Fruit fly (Drosophila melanogaster): ENCODE results near the gene CG12576.

Gene CG12576

DNA sequence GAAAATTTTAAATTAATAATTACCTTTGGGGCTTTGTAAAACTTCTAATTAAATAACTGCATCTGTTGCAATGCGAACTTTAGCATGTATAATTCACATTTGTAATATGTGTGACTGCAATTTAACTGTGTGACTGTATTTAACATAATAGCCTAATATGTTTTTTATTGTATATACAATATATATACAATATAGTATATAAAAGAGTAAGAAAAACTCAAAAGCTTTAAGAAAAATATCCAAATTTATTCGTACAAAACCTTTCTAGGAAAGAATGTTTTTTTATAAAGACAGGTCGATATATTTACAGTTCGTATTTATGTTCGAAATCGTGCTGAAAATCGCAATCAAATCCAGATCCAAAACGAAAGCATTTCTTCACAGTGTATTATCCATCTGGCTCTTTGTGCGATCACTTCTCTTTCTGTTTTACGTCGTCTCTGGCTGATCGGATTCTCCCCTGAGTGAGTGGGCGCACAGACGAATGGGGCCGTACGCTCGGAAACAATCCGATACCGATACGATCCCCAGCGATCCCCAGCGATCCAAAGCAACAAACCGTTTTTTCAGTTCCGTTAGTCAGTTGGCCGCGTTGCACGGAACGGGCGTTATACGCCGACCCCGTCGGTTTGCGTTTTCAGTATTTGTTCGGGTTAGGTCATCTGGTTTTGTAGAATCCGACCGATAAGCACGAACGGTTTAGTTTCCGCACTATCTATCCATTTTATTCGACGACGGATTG is 9.0 kb upstream of the CG12576 start (continued):
- TF ChIP-seq grau (tag; optimal IDR thresholded peaks at IDR 0.05) (peak; percentile 78), ewg (GFP tag; optimal IDR thresholded peaks at IDR 0.05) (peak; percentile 16), fd3F (GFP tag; optimal IDR thresholded peaks at IDR 0.05) (peak; percentile 37), wek (GFP tag; optimal IDR thresholded peaks at IDR 0.05) (no peak), ttk (GFP tag; IDR thresholded peaks at IDR 0.05) (no peak), D19A (tag; optimal IDR thresholded peaks at IDR 0.05) (peak; percentile 62), CG2120 (GFP tag; optimal IDR thresholded peaks at IDR 0.05) (peak; percentile 47), wor (GFP tag; IDR thresholded peaks at IDR 0.05) (no peak), CG2889 (GFP tag; IDR thresholded peaks at IDR 0.05) (no peak), tap (tag; optimal IDR thresholded peaks at IDR 0.05) (peak; percentile 22), cwo (GFP tag; optimal IDR thresholded peaks at IDR 0.05) (peak; percentile 41), bcd (GFP tag; optimal IDR thresholded peaks at IDR 0.05) (peak; percentile 68), Awh (GFP tag; IDR thresholded peaks at IDR 0.05) (no peak), zf30C (GFP tag; optimal IDR thresholded peaks at IDR 0.05) (peak; percentile 53), CG3995 (GFP tag; optimal IDR thresholded peaks at IDR 0.05) (no peak), her (GFP tag; optimal IDR thresholded peaks at IDR 0.05) (no peak), bsh (GFP tag; optimal IDR thresholded peaks at IDR 0.05) (peak in 1 of 2 experiments; percentile 51), CG34376 (GFP tag; optimal IDR thresholded peaks at IDR 0.05) (peak; percentile 15), Deaf1 (tag; optimal IDR thresholded peaks at IDR 0.05) (peak; percentile 95), kni (GFP tag; optimal IDR thresholded peaks at IDR 0.05) (no peak), pzg (GFP tag; optimal IDR thresholded peaks at IDR 0.05) (no peak), Drgx (GFP tag; IDR thresholded peaks at IDR 0.05) (no peak), CG2199 (GFP tag; IDR thresholded peaks at IDR 0.05) (peak; percentile 96), odd (GFP tag; optimal IDR thresholded peaks at IDR 0.05) (peak; percentile 38), tna (GFP tag; IDR thresholded peaks at IDR 0.05; ENCODE audit: partially characterized antibody) (no peak), tx (GFP tag; optimal IDR thresholded peaks at IDR 0.05) (peak; percentile 7), chinmo (GFP tag; IDR thresholded peaks at IDR 0.05; ENCODE audit: partially characterized antibody) (0 out of 4 replicates have a peak, but pooled peaks have one; percentile 58), Atf3 (GFP tag; optimal IDR thresholded peaks at IDR 0.05) (no peak), HmgZ (tag; optimal IDR thresholded peaks at IDR 0.05) (no peak), ara (GFP tag; IDR thresholded peaks at IDR 0.05) (no peak), CG12236 (GFP tag; optimal IDR thresholded peaks at IDR 0.05) (no peak), CG6791 (GFP tag; IDR thresholded peaks at IDR 0.05; ENCODE audit: partially characterized antibody) (no peak), Vsx1 (GFP tag; optimal IDR thresholded peaks at IDR 0.05) (no peak), so (GFP tag; IDR thresholded peaks at IDR 0.05) (peak; percentile 15; the same call in 1 of the 3 replicates), CG14667 (GFP tag; IDR thresholded peaks at IDR 0.05) (no peak), Adf1 (GFP tag; IDR thresholded peaks at IDR 0.05) (no peak; the same call in 1 of the 2 replicates), CG10462 (GFP tag; optimal IDR thresholded peaks at IDR 0.05) (no peak), CG43689 (GFP tag; IDR thresholded peaks at IDR 0.05) (no peak), H2.0 (GFP tag; IDR thresholded peaks at IDR 0.05) (0 out of 2 replicates have a peak, but pooled peaks have one; percentile 8), Rfx (GFP tag; IDR thresholded peaks at IDR 0.05) (peak; percentile 43), slbo (GFP tag; IDR thresholded peaks at IDR 0.05) (peak; percentile 51), CG17328 (GFP tag; IDR thresholded peaks at IDR 0.05) (no peak), slou (GFP tag; optimal IDR thresholded peaks at IDR 0.05) (peak; percentile 26), ssp (GFP tag; IDR thresholded peaks at IDR 0.05) (0 out of 2 replicates have a peak, but pooled peaks have one; percentile 12), NfI (GFP tag; optimal IDR thresholded peaks at IDR 0.05) (peak; percentile 57), stwl (tag; optimal IDR thresholded peaks at IDR 0.05) (no peak), Myb (GFP tag; optimal IDR thresholded peaks at IDR 0.05) (no peak), unpg (GFP tag; optimal IDR thresholded peaks at IDR 0.05) (peak; percentile 44), CG30431 (GFP tag; optimal IDR thresholded peaks at IDR 0.05) (peak; percentile 18), CG7786 (GFP tag; optimal IDR thresholded peaks at IDR 0.05) (peak; percentile 54)

All from whole organism, embryonic.